Worm (Caenorhabditis elegans): Measurements from ENCODE around the gene phf-10.

- TF ChIP-seq zag-1 (tag; optimal IDR thresholded peaks at IDR 0.05) = no peak
- no peak for TF ChIP-seq ces-1 (GFP tag; optimal IDR thresholded peaks at IDR 0.05)
- TF ChIP-seq ceh-63 (GFP tag; optimal IDR thresholded peaks at IDR 0.05) = no peak
- no peak for TF ChIP-seq fkh-10 (GFP tag; optimal IDR thresholded peaks at IDR 0.05)
- TF ChIP-seq unc-62 (GFP tag; optimal IDR thresholded peaks at IDR 0.05) = no peak
- no peak for TF ChIP-seq Y116A8C.19 (tag; optimal IDR thresholded peaks at IDR 0.05; ENCODE audit: borderline replicate concordance)
- TF ChIP-seq fos-1 (tag; optimal IDR thresholded peaks at IDR 0.05) = no peak
- TF ChIP-seq sptf-1 (tag; optimal IDR thresholded peaks at IDR 0.05) = no peak
- TF ChIP-seq lsy-2 (tag; optimal IDR thresholded peaks at IDR 0.05) = no peak
- no peak for TF ChIP-seq lin-35 (GFP tag; optimal IDR thresholded peaks at IDR 0.05)
- no peak for TF ChIP-seq nhr-12 (tag; optimal IDR thresholded peaks at IDR 0.05)
- no peak for TF ChIP-seq snpc-4 (tag; optimal IDR thresholded peaks at IDR 0.05)
- TF ChIP-seq unc-98 (GFP tag; IDR thresholded peaks at IDR 0.05) = no peak
These were observed 39.5 kb upstream of the phf-10 start for ce11 chrV:350822-351221.

All from whole organism, L1 larva.